Worm (Caenorhabditis elegans): Measurements from ENCODE around the gene F47C12.13.

F47C12.13 gene

ce11 chrIV:4009923-4010322 is 15.7 kb upstream of the F47C12.13 start:
- TF ChIP-seq zfh-2 (GFP tag; conservative IDR thresholded peaks at IDR 0.05), result peak; percentile 75
- no peak for TF ChIP-seq B0261.1 (tag; optimal IDR thresholded peaks at IDR 0.05)
- no peak for TF ChIP-seq ztf-25 (GFP tag; IDR thresholded peaks at IDR 0.05)
- no peak for TF ChIP-seq Y53G8AR.9 (GFP tag; conservative IDR thresholded peaks at IDR 0.05)
- TF ChIP-seq ztf-3 (GFP tag; optimal IDR thresholded peaks at IDR 0.05), result no peak
- no peak for TF ChIP-seq unc-62 (GFP tag; optimal IDR thresholded peaks at IDR 0.05)

ce11 chrIV:4008440-4008839 is 14.2 kb upstream of the F47C12.13 start:
- TF ChIP-seq nhr-90 (tag; optimal IDR thresholded peaks at IDR 0.05), result no peak
- TF ChIP-seq F57C9.4 (tag; optimal IDR thresholded peaks at IDR 0.05), result no peak
- TF ChIP-seq nhr-80 (tag; optimal IDR thresholded peaks at IDR 0.05), result peak; percentile 12
- no peak for TF ChIP-seq snpc-4 (GFP tag; optimal IDR thresholded peaks at IDR 0.05)
- no peak for TF ChIP-seq snpc-4 (tag; optimal IDR thresholded peaks at IDR 0.05)
- TF ChIP-seq madf-6 (GFP tag; IDR thresholded peaks at IDR 0.05), result no peak
- no peak for TF ChIP-seq F52B5.7 (tag; optimal IDR thresholded peaks at IDR 0.05)
- no peak for TF ChIP-seq hmg-1.2 (GFP tag; IDR thresholded peaks at IDR 0.05)
- TF ChIP-seq let-526 (GFP tag; IDR thresholded peaks at IDR 0.05), result no peak
- TF ChIP-seq ztf-3 (GFP tag; optimal IDR thresholded peaks at IDR 0.05), result no peak
- peak; percentile 29; the same call in 1 of the 2 replicates for TF ChIP-seq cebp-1 (GFP tag; IDR thresholded peaks at IDR 0.05)
- TF ChIP-seq cebp-1 (tag; optimal IDR thresholded peaks at IDR 0.05), result peak; percentile 54

ce11 chrIV:4007697-4008096 is 13.5 kb upstream of the F47C12.13 start, which contains the start of gene W02C12.2:
Gene W02C12.2 (minus strand): TSS chrIV:4007973.
- no peak for TF ChIP-seq hlh-12 (tag; optimal IDR thresholded peaks at IDR 0.05)
- no peak for TF ChIP-seq egl-18 (GFP tag; IDR thresholded peaks at IDR 0.05)
- no peak for TF ChIP-seq sdz-38 (tag; optimal IDR thresholded peaks at IDR 0.05)
- TF ChIP-seq mel-28 (tag; optimal IDR thresholded peaks at IDR 0.05; ENCODE audit: borderline replicate concordance), result no peak
- TF ChIP-seq efl-1 (GFP tag; optimal IDR thresholded peaks at IDR 0.05), result no peak
- TF ChIP-seq dpff-1 (tag; optimal IDR thresholded peaks at IDR 0.05), result no peak
- no peak for TF ChIP-seq attf-6 (GFP tag; IDR thresholded peaks at IDR 0.05)
- TF ChIP-seq ceh-27 (GFP tag; optimal IDR thresholded peaks at IDR 0.05), result peak; percentile 30
- no peak for TF ChIP-seq ztf-3 (GFP tag; optimal IDR thresholded peaks at IDR 0.05)
- TF ChIP-seq zfh-2 (GFP tag; conservative IDR thresholded peaks at IDR 0.05), result peak; percentile 53; the same call in 1 of the 2 replicates
- no peak for TF ChIP-seq lag-1 (GFP tag; IDR thresholded peaks at IDR 0.05)
- TF ChIP-seq attf-3 (GFP tag; conservative IDR thresholded peaks at IDR 0.05), result no peak

- TF ChIP-seq cebp-1 (GFP tag; IDR thresholded peaks at IDR 0.05) (no peak), cebp-1 (tag; optimal IDR thresholded peaks at IDR 0.05) (no peak), hmg-1.2 (GFP tag; IDR thresholded peaks at IDR 0.05) (no peak), zim-3 (tag; optimal IDR thresholded peaks at IDR 0.05) (no peak), ceh-100 (GFP tag; IDR thresholded peaks at IDR 0.05) (no peak)
Observed at ce11 chrIV:4005166-4005565, 10.9 kb upstream of the F47C12.13 start.

- no peak for TF ChIP-seq nhr-179 (tag; optimal IDR thresholded peaks at IDR 0.05)
- TF ChIP-seq B0019.2 (GFP tag; conservative IDR thresholded peaks at IDR 0.05), result no peak
- TF ChIP-seq lir-1 (GFP tag; conservative IDR thresholded peaks at IDR 0.05), result no peak
- no peak for TF ChIP-seq ztf-28 (GFP tag; IDR thresholded peaks at IDR 0.05)
- no peak for TF ChIP-seq nhr-80 (tag; optimal IDR thresholded peaks at IDR 0.05)
- TF ChIP-seq nfyb-1 (GFP tag; IDR thresholded peaks at IDR 0.05), result no peak
- TF ChIP-seq ztf-3 (GFP tag; optimal IDR thresholded peaks at IDR 0.05), result no peak
- 0 out of 2 replicates have a peak, but pooled peaks have one; percentile 20 for TF ChIP-seq mcd-1 (GFP tag; IDR thresholded peaks at IDR 0.05)
- TF ChIP-seq F57C9.4 (tag; optimal IDR thresholded peaks at IDR 0.05), result no peak
- peak; percentile 71 for TF ChIP-seq zfh-2 (GFP tag; conservative IDR thresholded peaks at IDR 0.05)
Observed at ce11 chrIV:4004221-4004620, 10.0 kb upstream of the F47C12.13 start.
